Fruit fly (Drosophila melanogaster) whole organism, embryonic: ENCODE measurements around the gene Ldh.
A peak's percentile ranks its signal among the peaks of the same experiment; 100 is the strongest.

Source experiments
- Asciz ChIP-seq: fragments of 200-800 bp; sonication (Bioruptor generic); optimal IDR thresholded peaks from 2 replicates; lab custom pipeline; 2017; ENCODE audit warnings: missing biosample characterization, mild to moderate bottlenecking, missing genetic modification characterization, missing genetic modification reagents
- BEAF-32 ChIP-seq: fragments of 200-800 bp; sonication (Bioruptor generic); optimal IDR thresholded peaks from 3 replicates; lab custom pipeline; 2017; ENCODE audit warnings: missing biosample characterization, missing genetic modification characterization, mild to moderate bottlenecking, moderate library complexity, missing genetic modification reagents
- Bteb2 ChIP-seq: fragments of 200-800 bp; sonication (Bioruptor generic); optimal IDR thresholded peaks from 2 replicates; lab custom pipeline; 2016; ENCODE audit warnings: missing biosample characterization, missing genetic modification characterization
- CG10959 ChIP-seq: fragments of 200-800 bp; sonication (Bioruptor generic); IDR thresholded peaks from 2 replicates; pipeline ENCODE4 v1.3.6; 2022; ENCODE audit warnings: missing biosample characterization, missing genetic modification characterization
- CG11085 ChIP-seq: fragments of 200-800 bp; sonication (Bioruptor generic); IDR thresholded peaks from 2 replicates; pipeline ENCODE4 v1.3.6; 2022; ENCODE audit warnings: missing biosample characterization, missing genetic modification characterization
- CG12104 ChIP-seq: fragments of 200-800 bp; sonication (Bioruptor generic); optimal IDR thresholded peaks from 3 replicates; lab custom pipeline; 2016; ENCODE audit warnings: missing biosample characterization, missing genetic modification characterization
- CG12299 ChIP-seq: fragments of 200-800 bp; sonication (Bioruptor generic); optimal IDR thresholded peaks from 2 replicates; lab custom pipeline; 2018; ENCODE audit warnings: missing biosample characterization, mild to moderate bottlenecking, missing genetic modification characterization
- CG13894 ChIP-seq: fragments of 200-800 bp; sonication (Bioruptor generic); optimal IDR thresholded peaks from 3 replicates; lab custom pipeline; 2018; ENCODE audit warnings: missing biosample characterization, mild to moderate bottlenecking, missing genetic modification characterization, moderate library complexity
- CG14014 ChIP-seq: fragments of 200-800 bp; sonication (Bioruptor generic); IDR thresholded peaks from 2 replicates; pipeline ENCODE4 v1.3.6; 2022; ENCODE audit warnings: missing biosample characterization, missing genetic modification characterization
- CG15269 ChIP-seq: fragments of 200-800 bp; sonication (Bioruptor generic); optimal IDR thresholded peaks from 2 replicates; lab custom pipeline; 2018; ENCODE audit warnings: missing biosample characterization, mild to moderate bottlenecking, missing genetic modification characterization, moderate library complexity
- CG1603 ChIP-seq: fragments of 200-800 bp; sonication (Bioruptor generic); optimal IDR thresholded peaks from 2 replicates; lab custom pipeline; 2019; ENCODE audit warnings: missing biosample characterization, mild to moderate bottlenecking, missing genetic modification characterization, moderate library complexity
- CG16813 ChIP-seq: fragments of 200-800 bp; sonication (Bioruptor generic); IDR thresholded peaks from 3 replicates; pipeline ENCODE4 v1.3.6; 2022; ENCODE audit warnings: missing biosample characterization, missing genetic modification characterization; ENCODE audit not compliant: partially characterized antibody
- CG17802 ChIP-seq: fragments of 200-800 bp; sonication (Bioruptor generic); optimal IDR thresholded peaks from 2 replicates; lab custom pipeline; 2018; ENCODE audit warnings: missing biosample characterization, mild to moderate bottlenecking, missing genetic modification characterization, moderate library complexity
- CG4360 ChIP-seq: fragments of 200-800 bp; sonication (Bioruptor generic); IDR thresholded peaks from 2 replicates; pipeline ENCODE4 v1.3.6; 2022; ENCODE audit warnings: missing biosample characterization, missing genetic modification characterization
- CG6254 ChIP-seq: fragments of 200-800 bp; sonication (Bioruptor generic); optimal IDR thresholded peaks from 3 replicates; lab custom pipeline; 2017; ENCODE audit warnings: mild to moderate bottlenecking, missing biosample characterization, missing genetic modification reagents, missing genetic modification characterization
- CG6765 ChIP-seq: fragments of 200-800 bp; sonication (Bioruptor generic); optimal IDR thresholded peaks from 3 replicates; lab custom pipeline; 2017; ENCODE audit warnings: missing biosample characterization, mild to moderate bottlenecking, missing genetic modification characterization
- CG6854 ChIP-seq: fragments of 200-800 bp; sonication (Bioruptor generic); optimal IDR thresholded peaks from 3 replicates; lab custom pipeline; 2017; ENCODE audit warnings: missing biosample characterization, mild to moderate bottlenecking, missing genetic modification characterization
- CG9609 ChIP-seq: fragments of 200-800 bp; sonication (Bioruptor generic); optimal IDR thresholded peaks from 3 replicates; lab custom pipeline; 2016; ENCODE audit warnings: missing biosample characterization, missing genetic modification characterization
- CHES-1-like ChIP-seq: fragments of 200-800 bp; sonication (Bioruptor generic); optimal IDR thresholded peaks from 2 replicates; lab custom pipeline; 2016; ENCODE audit warnings: missing biosample characterization, missing genetic modification characterization
- Fer2 ChIP-seq: fragments of 200-800 bp; sonication (Bioruptor generic); optimal IDR thresholded peaks from 2 replicates; lab custom pipeline; 2018; ENCODE audit warnings: missing biosample characterization, mild to moderate bottlenecking, missing genetic modification characterization, moderate library complexity
- Gsc ChIP-seq: fragments of 200-800 bp; sonication (Bioruptor generic); IDR thresholded peaks from 2 replicates; pipeline ENCODE4 v1.3.6; 2022; ENCODE audit warnings: missing biosample characterization, missing genetic modification characterization
- Hmr ChIP-seq: fragments of 200-800 bp; sonication (Bioruptor generic); optimal IDR thresholded peaks from 3 replicates; lab custom pipeline; 2017; ENCODE audit warnings: mild to moderate bottlenecking, missing biosample characterization, missing genetic modification reagents, missing genetic modification characterization
- Hr78 ChIP-seq, 2 experiments: fragments of 200-800 bp in 1 of 2; fragments of >200 bp in 1 of 2; sonication (Bioruptor generic) in 1 of 2; optimal IDR thresholded peaks; 2 replicates each; lab custom pipeline; 2017 to 2019; ENCODE audit warnings: missing biosample characterization in 2 of 2, missing genetic modification characterization in 2 of 2, mild to moderate bottlenecking in 1 of 2, moderate library complexity in 1 of 2
- Lhr ChIP-seq: fragments of 200-800 bp; sonication (Bioruptor generic); optimal IDR thresholded peaks from 3 replicates; lab custom pipeline; 2017; ENCODE audit warnings: mild to moderate bottlenecking, missing biosample characterization, missing genetic modification reagents, missing genetic modification characterization
- Neu2 ChIP-seq: fragments of 200-800 bp; sonication (Bioruptor generic); optimal IDR thresholded peaks from 3 replicates; lab custom pipeline; 2016; ENCODE audit warnings: missing biosample characterization, missing genetic modification characterization, borderline replicate concordance
- Nf-YA ChIP-seq: fragments of 200-800 bp; sonication (Bioruptor generic); IDR thresholded peaks from 2 replicates; pipeline ENCODE4 v1.3.6; 2022; ENCODE audit warnings: missing biosample characterization, missing genetic modification characterization
- TFAM ChIP-seq: fragments of 200-800 bp; sonication (Bioruptor generic); optimal IDR thresholded peaks from 2 replicates; lab custom pipeline; 2017; ENCODE audit warnings: missing biosample characterization, missing genetic modification characterization, inconsistent platforms
- bowl ChIP-seq: fragments of 200-800 bp; sonication (Bioruptor generic); IDR thresholded peaks from 2 replicates; pipeline ENCODE4 v1.3.6; 2022; ENCODE audit warnings: missing biosample characterization, missing genetic modification characterization
- crol ChIP-seq: fragments of 200-800 bp; sonication (Bioruptor generic); IDR thresholded peaks from 2 replicates; pipeline ENCODE4 v1.3.6; 2022; ENCODE audit warnings: missing biosample characterization, missing genetic modification characterization
- danr ChIP-seq: fragments of 200-800 bp; sonication (Bioruptor generic); IDR thresholded peaks from 2 replicates; pipeline ENCODE4 v1.3.6; 2022; ENCODE audit warnings: missing biosample characterization, missing genetic modification characterization
- dysf ChIP-seq: fragments of 200-800 bp; sonication (Bioruptor generic); IDR thresholded peaks from 3 replicates; pipeline ENCODE4 v1.3.6; 2022; ENCODE audit warnings: missing biosample characterization, missing genetic modification characterization
- ems ChIP-seq: fragments of 200-800 bp; sonication (Bioruptor generic); optimal IDR thresholded peaks from 3 replicates; lab custom pipeline; 2016; ENCODE audit warnings: missing biosample characterization, missing genetic modification characterization
- en ChIP-seq: fragments of 200-800 bp; sonication (Bioruptor generic); optimal IDR thresholded peaks from 2 replicates; lab custom pipeline; 2016; ENCODE audit warnings: missing biosample characterization, missing genetic modification characterization
- fd102C ChIP-seq: fragments of 200-800 bp; sonication (Bioruptor generic); optimal IDR thresholded peaks from 2 replicates; lab custom pipeline; 2018; ENCODE audit warnings: missing biosample characterization, mild to moderate bottlenecking, missing genetic modification characterization, moderate library complexity
- fd3F ChIP-seq: fragments of 200-800 bp; sonication (Bioruptor generic); optimal IDR thresholded peaks from 2 replicates; lab custom pipeline; 2018; ENCODE audit warnings: missing biosample characterization, mild to moderate bottlenecking, missing genetic modification characterization, moderate library complexity
- fd96Cb ChIP-seq: fragments of 200-800 bp; sonication (Bioruptor generic); optimal IDR thresholded peaks from 2 replicates; lab custom pipeline; 2018; ENCODE audit warnings: missing biosample characterization, mild to moderate bottlenecking, missing genetic modification characterization, moderate library complexity
- ftz-f1 ChIP-seq: fragments of 200-800 bp; sonication (Bioruptor generic); optimal IDR thresholded peaks from 2 replicates; lab custom pipeline; 2016; ENCODE audit warnings: missing biosample characterization, missing genetic modification characterization
- grau ChIP-seq: fragments of 200-800 bp; optimal IDR thresholded peaks from 3 replicates; lab custom pipeline; 2019; ENCODE audit warnings: missing biosample characterization, mild to moderate bottlenecking, missing genetic modification characterization, moderate library complexity
- gt ChIP-seq: fragments of 200-800 bp; sonication (Bioruptor generic); IDR thresholded peaks from 2 replicates; pipeline ENCODE4 v1.3.6; 2022; ENCODE audit warnings: missing biosample characterization, missing genetic modification characterization
- lmd ChIP-seq: fragments of 200-800 bp; sonication (Bioruptor generic); IDR thresholded peaks from 2 replicates; pipeline ENCODE4 v1.3.6; 2022; ENCODE audit warnings: missing biosample characterization, missing genetic modification characterization
- nerfin-2 ChIP-seq: fragments of 200-800 bp; sonication (Bioruptor generic); IDR thresholded peaks from 2 replicates; pipeline ENCODE4 v1.3.6; 2022; ENCODE audit warnings: missing biosample characterization, missing genetic modification characterization; ENCODE audit not compliant: partially characterized antibody
- phol ChIP-seq: fragments of 200-800 bp; sonication (Bioruptor generic); optimal IDR thresholded peaks from 3 replicates; lab custom pipeline; 2018; ENCODE audit warnings: missing biosample characterization, mild to moderate bottlenecking, missing genetic modification characterization, moderate library complexity
- ro ChIP-seq: fragments of 200-800 bp; sonication (Bioruptor generic); IDR thresholded peaks from 2 replicates; pipeline ENCODE4 v1.3.6; 2022; ENCODE audit warnings: missing biosample characterization, missing genetic modification characterization
- salm ChIP-seq: fragments of 200-800 bp; sonication (Bioruptor generic); optimal IDR thresholded peaks from 2 replicates; lab custom pipeline; 2018; ENCODE audit warnings: missing biosample characterization, mild to moderate bottlenecking, missing genetic modification characterization
- sc ChIP-seq, 3 experiments: fragments of >200 bp in 2 of 3; fragments of 200-800 bp in 1 of 3; sonication (Bioruptor generic) in 1 of 3; optimal IDR thresholded peaks; 2 replicates in 2 of 3; 3 replicates in 1 of 3; lab custom pipeline; 2017; ENCODE audit warnings: mild to moderate bottlenecking in 1 of 3, missing biosample characterization in 1 of 3, missing genetic modification characterization in 1 of 3, missing genetic modification reagents in 1 of 3
- sr ChIP-seq: fragments of 200-800 bp; sonication (Bioruptor generic); IDR thresholded peaks from 3 replicates; pipeline ENCODE4 v1.3.6; 2022; ENCODE audit warnings: missing biosample characterization, missing genetic modification characterization
- tx ChIP-seq: fragments of 200-800 bp; sonication (Bioruptor generic); optimal IDR thresholded peaks from 2 replicates; lab custom pipeline; 2016; ENCODE audit warnings: missing biosample characterization, missing genetic modification characterization
- zfh1 ChIP-seq: fragments of 200-800 bp; sonication (Bioruptor generic); IDR thresholded peaks from 3 replicates; pipeline ENCODE4 v1.3.6; 2022; ENCODE audit warnings: missing biosample characterization, missing genetic modification characterization

The Ldh gene

dm6 chr3L:6256408-6257188, 5.9 kb downstream of the Ldh start, which contains the start of gene Best2 (continued):
- TF ChIP-seq Gsc (GFP tag; lab: Robert Waterston, UW) (peak; percentile 78), Neu2 (GFP tag; lab: Kevin White, UChicago) (no peak), CG15269 (tag; lab: Kevin White, UChicago) (peak; percentile 92), bowl (peak; percentile 26; the same call in 1 of the 2 replicates), Hr78 (GFP tag; optimal IDR thresholded peaks at IDR 0.05; lab: Kevin White, UChicago) (peak in 1 of 2 experiments; percentile 91), Hmr (GFP tag; lab: Kevin White, UChicago) (peak; percentile 84), phol (tag; lab: Kevin White, UChicago) (peak; percentile 87), crol (no peak), ro (GFP tag; lab: Robert Waterston, UW) (peak; percentile 78), CG10959 (GFP tag; lab: Robert Waterston, UW) (peak; percentile 41; the same call in 1 of the 2 replicates), Nf-YA (GFP tag; lab: Robert Waterston, UW) (peak; percentile 79), CHES-1-like (peak; percentile 82), fd3F (GFP tag; lab: Kevin White, UChicago) (peak; percentile 82), dysf (GFP tag; lab: Robert Waterston, UW) (peak; percentile 96), CG14014 (GFP tag; lab: Robert Waterston, UW) (peak; percentile 94), CG12104 (GFP tag; lab: Kevin White, UChicago) (peak; percentile 83), sc (optimal IDR thresholded peaks at IDR 0.05; lab: Kevin White, UChicago) (no peak), sc (GFP tag; optimal IDR thresholded peaks at IDR 0.05; lab: Kevin White, UChicago) (peak; percentile 55), CG16813 (no peak), sr (GFP tag; lab: Robert Waterston, UW) (no peak), Asciz (GFP tag; lab: Kevin White, UChicago) (peak; percentile 77), lmd (GFP tag; lab: Robert Waterston, UW) (peak; percentile 94), Lhr (GFP tag; lab: Kevin White, UChicago) (peak; percentile 23), Fer2 (tag; lab: Kevin White, UChicago) (peak; percentile 79), CG6254 (GFP tag; lab: Kevin White, UChicago) (peak; percentile 44), BEAF-32 (GFP tag; lab: Kevin White, UChicago) (no peak), ftz-f1 (no peak), CG6765 (GFP tag; lab: Kevin White, UChicago) (peak; percentile 81), en (GFP tag; lab: Kevin White, UChicago) (peak; percentile 23), ems (GFP tag; lab: Kevin White, UChicago) (peak; percentile 75), CG1603 (no peak), gt (GFP tag; lab: Robert Waterston, UW) (peak; percentile 76), CG17802 (tag; lab: Kevin White, UChicago) (no peak), CG9609 (GFP tag; lab: Kevin White, UChicago) (peak; percentile 77), CG13894 (tag; lab: Kevin White, UChicago) (peak; percentile 72), danr (GFP tag; lab: Robert Waterston, UW) (peak; percentile 84), zfh1 (GFP tag; lab: Robert Waterston, UW) (peak; percentile 88), CG12299 (tag; lab: Kevin White, UChicago) (peak; percentile 79), CG4360 (peak; percentile 40; the same call in 1 of the 2 replicates), nerfin-2 (GFP tag; lab: Robert Waterston, UW) (no peak), fd96Cb (tag; lab: Kevin White, UChicago) (peak; percentile 84), fd102C (no peak), TFAM (GFP tag; lab: Kevin White, UChicago) (no peak), CG6854 (GFP tag; lab: Kevin White, UChicago) (peak; percentile 68), grau (tag; lab: Kevin White, UChicago) (peak; percentile 91), salm (peak; percentile 62), CG11085 (GFP tag; lab: Robert Waterston, UW) (peak; percentile 75), tx (GFP tag; lab: Kevin White, UChicago) (peak; percentile 66), Bteb2 (GFP tag; lab: Kevin White, UChicago) (peak; percentile 78)
